Fruit fly (Drosophila melanogaster) whole organism, prepupa: ENCODE measurements around the gene fz2.

Experiments
- Blimp-1 ChIP-seq: fragments of 200-800 bp; sonication (Bioruptor generic); optimal IDR thresholded peaks from 3 replicates; lab custom pipeline; 2017; ENCODE audit warnings: missing biosample characterization, missing genetic modification characterization, mild to moderate bottlenecking, moderate library complexity, missing genetic modification reagents
- CG10669 ChIP-seq: fragments of 200-800 bp; sonication (Bioruptor generic); optimal IDR thresholded peaks from 3 replicates; lab custom pipeline; 2018; ENCODE audit warnings: missing biosample characterization, mild to moderate bottlenecking, missing genetic modification characterization, moderate library complexity
- CG11294 ChIP-seq: fragments of 200-800 bp; sonication (Bioruptor generic); IDR thresholded peaks from 2 replicates; pipeline ENCODE4 v1.3.6; 2022; ENCODE audit warnings: missing biosample characterization, missing genetic modification characterization
- CG11762 ChIP-seq: fragments of 200-800 bp; sonication (Bioruptor generic); optimal IDR thresholded peaks from 3 replicates; lab custom pipeline; 2016; ENCODE audit warnings: missing biosample characterization, missing genetic modification characterization; ENCODE audit not compliant: insufficient read depth
- CG15336 ChIP-seq: fragments of 200-800 bp; sonication (Bioruptor generic); IDR thresholded peaks from 2 replicates; pipeline ENCODE4 v1.3.6; 2022; ENCODE audit warnings: missing biosample characterization, missing genetic modification characterization
- CG1621 ChIP-seq: fragments of 200-800 bp; sonication (Bioruptor generic); optimal IDR thresholded peaks from 3 replicates; lab custom pipeline; 2018; ENCODE audit warnings: missing biosample characterization, mild to moderate bottlenecking, missing genetic modification characterization
- CG3032 ChIP-seq: fragments of 200-800 bp; optimal IDR thresholded peaks from 2 replicates; lab custom pipeline; 2019; ENCODE audit warnings: missing biosample characterization, mild to moderate bottlenecking, missing genetic modification characterization, moderate library complexity
- CG32006 ChIP-seq: fragments of 200-800 bp; sonication (Bioruptor generic); optimal IDR thresholded peaks from 3 replicates; lab custom pipeline; 2017; ENCODE audit warnings: missing biosample characterization, mild to moderate bottlenecking, missing genetic modification characterization
- CG3919 ChIP-seq: fragments of 200-800 bp; sonication (Bioruptor generic); optimal IDR thresholded peaks from 3 replicates; lab custom pipeline; 2016; ENCODE audit warnings: missing biosample characterization, missing genetic modification characterization
- CG4318 ChIP-seq: fragments of 200-800 bp; sonication (Bioruptor generic); optimal IDR thresholded peaks from 3 replicates; lab custom pipeline; 2017; ENCODE audit warnings: missing biosample characterization, mild to moderate bottlenecking, missing genetic modification characterization
- CG6163 ChIP-seq: fragments of 200-800 bp; sonication (Bioruptor generic); IDR thresholded peaks from 3 replicates; pipeline ENCODE4 v1.3.6; 2022; ENCODE audit warnings: missing biosample characterization, missing genetic modification characterization
- CG6808 ChIP-seq: fragments of 200-800 bp; sonication (Bioruptor generic); optimal IDR thresholded peaks from 3 replicates; lab custom pipeline; 2017; ENCODE audit warnings: missing biosample characterization, missing genetic modification characterization, mild to moderate bottlenecking, moderate library complexity, missing genetic modification reagents
- CG6854 ChIP-seq: fragments of 200-800 bp; sonication (Bioruptor generic); optimal IDR thresholded peaks from 2 replicates; lab custom pipeline; 2017; ENCODE audit warnings: missing biosample characterization, mild to moderate bottlenecking, missing genetic modification characterization
- CG7368 ChIP-seq: fragments of 200-800 bp; sonication (Bioruptor generic); optimal IDR thresholded peaks from 3 replicates; lab custom pipeline; 2016; ENCODE audit warnings: missing biosample characterization, missing genetic modification characterization
- CG8319 ChIP-seq: fragments of 200-800 bp; sonication (Bioruptor generic); optimal IDR thresholded peaks from 3 replicates; lab custom pipeline; 2016; ENCODE audit warnings: missing biosample characterization, missing genetic modification characterization
- CG8632 ChIP-seq: fragments of 200-800 bp; sonication (Bioruptor generic); optimal IDR thresholded peaks from 3 replicates; lab custom pipeline; 2016; ENCODE audit warnings: missing biosample characterization, missing genetic modification characterization
- CG9139 ChIP-seq: fragments of 200-800 bp; sonication (Bioruptor generic); optimal IDR thresholded peaks from 3 replicates; lab custom pipeline; 2017; ENCODE audit warnings: missing biosample characterization, mild to moderate bottlenecking, missing genetic modification characterization
- Eip78C ChIP-seq: fragments of 200-800 bp; sonication (Bioruptor generic); peaks from one replicate; lab custom pipeline; 2016; ENCODE audit warnings: missing biosample characterization, missing genetic modification characterization
- Ets21C ChIP-seq: fragments of 200-800 bp; sonication (Bioruptor generic); optimal IDR thresholded peaks from 3 replicates; lab custom pipeline; 2016; ENCODE audit warnings: missing biosample characterization, missing genetic modification characterization
- Ets96B ChIP-seq: fragments of 200-800 bp; optimal IDR thresholded peaks from 2 replicates; lab custom pipeline; 2019; ENCODE audit warnings: missing biosample characterization, mild to moderate bottlenecking, missing genetic modification characterization, moderate library complexity
- Gug ChIP-seq: fragments of 200-800 bp; sonication (Bioruptor generic); IDR thresholded peaks from 2 replicates; pipeline ENCODE4 v1.3.6; 2022; ENCODE audit warnings: missing biosample characterization, missing genetic modification characterization
- Hr38 ChIP-seq: sonication (Bioruptor generic); optimal IDR thresholded peaks from 2 replicates; lab custom pipeline; 2016; ENCODE audit warnings: missing biosample characterization, missing genetic modification characterization
- Hr39 ChIP-seq: fragments of 200-800 bp; sonication (Bioruptor generic); optimal IDR thresholded peaks from 2 replicates; lab custom pipeline; 2016; ENCODE audit warnings: missing biosample characterization, missing genetic modification characterization
- Hr4 ChIP-seq: fragments of 200-800 bp; sonication (Bioruptor generic); optimal IDR thresholded peaks from 3 replicates; lab custom pipeline; 2016; ENCODE audit warnings: missing biosample characterization, missing genetic modification characterization
- OdsH ChIP-seq: fragments of 200-800 bp; sonication (Bioruptor generic); optimal IDR thresholded peaks from 3 replicates; lab custom pipeline; 2016; ENCODE audit warnings: missing biosample characterization, missing genetic modification characterization
- Smox ChIP-seq: fragments of 200-800 bp; sonication (Bioruptor generic); optimal IDR thresholded peaks from 3 replicates; lab custom pipeline; 2016; ENCODE audit warnings: missing biosample characterization, missing genetic modification characterization
- Sox102F ChIP-seq: fragments of 200-800 bp; sonication (Bioruptor generic); optimal IDR thresholded peaks from 2 replicates; lab custom pipeline; 2016; ENCODE audit warnings: missing biosample characterization, mild to moderate bottlenecking, missing genetic modification characterization
- Sox14 ChIP-seq: fragments of 200-800 bp; sonication (Bioruptor generic); optimal IDR thresholded peaks from 3 replicates; lab custom pipeline; 2016; ENCODE audit warnings: missing biosample characterization, missing genetic modification characterization
- Sox15 ChIP-seq: fragments of 200-800 bp; sonication (Bioruptor generic); optimal IDR thresholded peaks from 3 replicates; lab custom pipeline; 2016; ENCODE audit warnings: missing biosample characterization, missing genetic modification characterization
- acj6 ChIP-seq: fragments of 200-800 bp; sonication (Bioruptor generic); optimal IDR thresholded peaks from 3 replicates; lab custom pipeline; 2016; ENCODE audit warnings: missing biosample characterization, missing genetic modification characterization
- dsx ChIP-seq: fragments of 200-800 bp; optimal IDR thresholded peaks from 3 replicates; lab custom pipeline; 2019; ENCODE audit warnings: missing biosample characterization, mild to moderate bottlenecking, missing genetic modification characterization, moderate library complexity; ENCODE audit not compliant: poor library complexity, severe bottlenecking
- eg ChIP-seq: fragments of 200-800 bp; sonication (Bioruptor generic); IDR thresholded peaks from 3 replicates; pipeline ENCODE4 v1.3.6; 2022; ENCODE audit warnings: missing biosample characterization, missing genetic modification characterization
- fd59A ChIP-seq: fragments of 200-800 bp; sonication (Bioruptor generic); optimal IDR thresholded peaks from 2 replicates; lab custom pipeline; 2017; ENCODE audit warnings: missing biosample characterization, mild to moderate bottlenecking, missing genetic modification characterization, missing genetic modification reagents
- fd85E ChIP-seq: fragments of 200-800 bp; sonication (Bioruptor generic); optimal IDR thresholded peaks from 3 replicates; lab custom pipeline; 2016; ENCODE audit warnings: missing biosample characterization, missing genetic modification characterization
- fkh ChIP-seq: fragments of 200-800 bp; sonication (Bioruptor generic); optimal IDR thresholded peaks from 3 replicates; lab custom pipeline; 2017; ENCODE audit warnings: missing biosample characterization, mild to moderate bottlenecking, missing genetic modification characterization, moderate library complexity
- net ChIP-seq: fragments of 200-800 bp; sonication (Bioruptor generic); optimal IDR thresholded peaks from 3 replicates; lab custom pipeline; 2016; ENCODE audit warnings: missing biosample characterization, missing genetic modification characterization
- pdm3 ChIP-seq: fragments of 200-800 bp; sonication (Bioruptor generic); optimal IDR thresholded peaks from 3 replicates; lab custom pipeline; 2016; ENCODE audit warnings: missing biosample characterization, missing genetic modification characterization
- salr ChIP-seq, 2 experiments: fragments of 200-800 bp; sonication (Bioruptor generic); optimal IDR thresholded peaks; 3 replicates each; lab custom pipeline; 2016 to 2018; ENCODE audit warnings: missing biosample characterization in 2 of 2, missing genetic modification characterization in 2 of 2, mild to moderate bottlenecking in 1 of 2
- spab ChIP-seq: fragments of 200-800 bp; sonication (Bioruptor generic); optimal IDR thresholded peaks from 2 replicates; lab custom pipeline; 2017; ENCODE audit warnings: missing biosample characterization, mild to moderate bottlenecking, missing genetic modification characterization, missing genetic modification reagents
- ss ChIP-seq, 2 experiments: fragments of 200-800 bp; sonication (Bioruptor generic); optimal IDR thresholded peaks; 2 replicates in 1 of 2; 3 replicates in 1 of 2; lab custom pipeline; 2017 to 2018; ENCODE audit warnings: mild to moderate bottlenecking in 2 of 2, missing biosample characterization in 2 of 2, missing genetic modification characterization in 2 of 2, moderate library complexity in 1 of 2
- topi ChIP-seq: fragments of 200-800 bp; sonication (Bioruptor generic); optimal IDR thresholded peaks from 3 replicates; lab custom pipeline; 2016; ENCODE audit warnings: missing biosample characterization, missing genetic modification characterization
- vri ChIP-seq: fragments of 200-800 bp; sonication (Bioruptor generic); optimal IDR thresholded peaks from 3 replicates; lab custom pipeline; 2016; ENCODE audit warnings: missing biosample characterization, mild to moderate bottlenecking, missing genetic modification characterization

Gene fz2

dm6 chr3L:19194066-19194683 is 41.0 kb downstream of the fz2 start (continued):
- TF ChIP-seq net (GFP tag; lab: Kevin White, UChicago) (peak; percentile 91), CG4318 (GFP tag; lab: Kevin White, UChicago) (peak; percentile 90), CG3032 (peak; percentile 90), Ets21C (GFP tag; lab: Kevin White, UChicago) (peak; percentile 76), CG9139 (GFP tag; lab: Kevin White, UChicago) (peak; percentile 83), CG1621 (tag; lab: Kevin White, UChicago) (peak; percentile 91), pdm3 (GFP tag; lab: Kevin White, UChicago) (peak; percentile 84), salr (GFP tag; optimal IDR thresholded peaks at IDR 0.05; lab: Kevin White, UChicago) (peak; percentile 85 to 86), CG11762 (peak; percentile 89), ss (GFP tag; optimal IDR thresholded peaks at IDR 0.05; lab: Kevin White, UChicago) (peak; percentile 86 to 87), dsx (peak; percentile 95), Hr38 (GFP tag; lab: Kevin White, UChicago) (no peak), fd85E (GFP tag; lab: Kevin White, UChicago) (peak; percentile 73), fkh (no peak), CG7368 (GFP tag; lab: Kevin White, UChicago) (peak; percentile 81), fd59A (GFP tag; lab: Kevin White, UChicago) (peak; percentile 87), Sox102F (GFP tag; lab: Kevin White, UChicago) (peak; percentile 92), CG11294 (peak; percentile 73), topi (GFP tag; lab: Kevin White, UChicago) (peak; percentile 88), eg (peak; percentile 90), Eip78C (GFP tag; lab: Kevin White, UChicago) (peak; percentile 97), Hr4 (GFP tag; lab: Kevin White, UChicago) (peak; percentile 86), vri (peak; percentile 91), CG6163 (GFP tag; lab: Robert Waterston, UW) (peak; percentile 91)

dm6 chr3L:19193154-19193553 is 42.0 kb downstream of the fz2 start:
- TF ChIP-seq CG6163 (GFP tag; lab: Robert Waterston, UW) (no peak), Eip78C (GFP tag; lab: Kevin White, UChicago) (peak; percentile 7)
- TF ChIP-seq, all 60 proteins: peak for 1

dm6 chr3L:19191874-19192631 is 43.1 kb downstream of the fz2 start:
- TF ChIP-seq fkh (peak; percentile 65), Smox (no peak)

DNA sequence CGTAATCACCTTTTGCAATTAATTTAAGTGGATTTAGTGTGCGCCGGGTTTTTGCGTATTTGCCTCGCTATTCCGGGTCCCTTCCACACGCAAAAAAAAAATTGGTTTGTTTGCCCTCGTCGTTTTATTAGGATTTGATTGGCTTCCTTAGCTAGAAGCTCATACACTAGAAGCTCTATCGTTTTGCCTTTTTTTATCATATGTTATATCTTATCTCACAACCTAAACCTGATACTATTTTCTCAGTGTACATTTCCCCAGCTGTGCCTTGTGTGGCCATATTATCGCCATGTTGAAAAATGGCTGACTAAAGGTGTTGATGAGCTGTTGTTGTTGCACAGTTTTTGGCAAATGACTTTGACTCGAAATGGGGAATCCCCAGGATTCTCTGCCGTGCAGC is 44.4 kb downstream of the fz2 start:
- TF ChIP-seq Hr39 (GFP tag; lab: Kevin White, UChicago) (peak; percentile 46), ss (GFP tag; optimal IDR thresholded peaks at IDR 0.05; lab: Kevin White, UChicago) (peak in 1 of 2 experiments; percentile 23), Ets96B (tag; lab: Kevin White, UChicago) (peak; percentile 52), fd59A (GFP tag; lab: Kevin White, UChicago) (no peak), CG10669 (GFP tag; lab: Kevin White, UChicago) (peak; percentile 53), acj6 (GFP tag; lab: Kevin White, UChicago) (peak; percentile 41), CG9139 (GFP tag; lab: Kevin White, UChicago) (no peak), CG32006 (GFP tag; lab: Kevin White, UChicago) (peak; percentile 40), CG8319 (GFP tag; lab: Kevin White, UChicago) (peak; percentile 6), Hr38 (GFP tag; lab: Kevin White, UChicago) (no peak), Sox15 (peak; percentile 11), Sox14 (GFP tag; lab: Kevin White, UChicago) (peak; percentile 33), CG6808 (peak; percentile 25), spab (GFP tag; lab: Kevin White, UChicago) (no peak), CG11294 (no peak), CG8632 (GFP tag; lab: Kevin White, UChicago) (peak; percentile 35), net (GFP tag; lab: Kevin White, UChicago) (no peak), CG6854 (GFP tag; lab: Kevin White, UChicago) (no peak), CG11762 (peak; percentile 7), OdsH (GFP tag; lab: Kevin White, UChicago) (peak; percentile 47), fd85E (GFP tag; lab: Kevin White, UChicago) (no peak), CG15336 (GFP tag; lab: Robert Waterston, UW) (peak; percentile 30; the same call in 1 of the 2 replicates), Blimp-1 (GFP tag; lab: Kevin White, UChicago) (no peak), Gug (GFP tag; lab: Robert Waterston, UW) (0 out of 2 replicates have a peak, but pooled peaks have one; percentile 17), CG3919 (GFP tag; lab: Kevin White, UChicago) (peak; percentile 64), eg (peak; percentile 49; the same call in 1 of the 3 replicates)
